Worm (Caenorhabditis elegans) whole organism, L4 larva: ENCODE measurements around the gene ifa-3.

Experiments used
- ZK337.2 ChIP-seq: fragments of 200-800 bp; sonication (Bioruptor generic); IDR thresholded peaks from 2 replicates; pipeline ENCODE4 v1.3.6; 2022; ENCODE audit warnings: missing genetic modification reagents, missing genetic modification characterization, missing compliant biosample characterization
- ces-1 ChIP-seq: fragments of 150-350 bp; sonication (generic microtip); optimal IDR thresholded peaks from 4 replicates; lab custom pipeline; 2014; ENCODE audit warnings: missing biosample characterization, missing genetic modification reagents, missing genetic modification characterization
- daf-19 ChIP-seq: fragments of 200-800 bp; sonication (Bioruptor generic); conservative IDR thresholded peaks from 2 replicates; pipeline ENCODE4 v1.3.6; 2022; ENCODE audit warnings: missing genetic modification characterization, missing compliant biosample characterization
- dmd-6 ChIP-seq: fragments of 200-800 bp; sonication (Bioruptor generic); IDR thresholded peaks from 2 replicates; pipeline ENCODE4 v1.3.6; 2022; ENCODE audit warnings: missing genetic modification reagents, missing genetic modification characterization, missing compliant biosample characterization
- dpl-1 ChIP-seq: fragments of 150-350 bp; optimal IDR thresholded peaks from 2 replicates; lab custom pipeline; 2014; ENCODE audit warnings: missing biosample characterization, missing genetic modification reagents, missing genetic modification characterization
- dve-1 ChIP-seq: sonication (generic microtip); optimal IDR thresholded peaks from 2 replicates; lab custom pipeline; 2017; ENCODE audit warnings: antibody characterized with exemption, mild to moderate bottlenecking, missing genetic modification characterization, missing compliant biosample characterization; ENCODE audit not compliant: insufficient read depth
- egl-27 ChIP-seq: sonication (generic microtip); optimal IDR thresholded peaks from 3 replicates; lab custom pipeline; 2017; ENCODE audit warnings: missing biosample characterization, missing genetic modification reagents, missing genetic modification characterization
- madf-5 ChIP-seq, 2 experiments: fragments of 200-800 bp; sonication (Bioruptor generic); IDR thresholded peaks; 2 replicates each; pipeline ENCODE4 v1.3.6; 2022; ENCODE audit warnings: missing compliant biosample characterization in 2 of 2, missing genetic modification characterization in 2 of 2
- mxl-3 ChIP-seq: fragments of 200-800 bp; sonication (Bioruptor generic); optimal IDR thresholded peaks from 2 replicates; lab custom pipeline; 2018; ENCODE audit warnings: mild to moderate bottlenecking, missing genetic modification characterization, missing compliant biosample characterization
- snpc-4 ChIP-seq: fragments of 150-350 bp; optimal IDR thresholded peaks from 2 replicates; lab custom pipeline; 2014; ENCODE audit warnings: missing biosample characterization, missing genetic modification characterization
- zfp-2 ChIP-seq: sonication (generic microtip); optimal IDR thresholded peaks from 2 replicates; lab custom pipeline; 2016; ENCODE audit warnings: mild to moderate bottlenecking, missing genetic modification characterization, missing compliant biosample characterization
- zip-2 ChIP-seq: fragments of 150-350 bp; optimal IDR thresholded peaks from 2 replicates; lab custom pipeline; 2014; ENCODE audit warnings: missing biosample characterization, missing genetic modification characterization

ce11 chrX:16258503-16258902 lies 11.4 kb downstream of the ifa-3 start:
- TF ChIP-seq daf-19 (no peak), ZK337.2 (GFP tag; lab: Robert Waterston, UW) (no peak), madf-5 (GFP tag; IDR thresholded peaks at IDR 0.05; lab: Robert Waterston, UW) (no peak), dve-1 (tag; lab: Kevin White, UChicago) (no peak), zfp-2 (tag; lab: Kevin White, UChicago) (no peak), snpc-4 (tag; lab: Kevin White, UChicago) (no peak), dmd-6 (GFP tag; lab: Robert Waterston, UW) (no peak), zip-2 (tag; lab: Kevin White, UChicago) (no peak), mxl-3 (no peak), ces-1 (GFP tag; lab: Kevin White, UChicago) (no peak), dpl-1 (GFP tag; lab: Kevin White, UChicago) (no peak), egl-27 (tag; lab: Kevin White, UChicago) (no peak)
